Worm (Caenorhabditis elegans) whole organism, midembryonic: Measurements from ENCODE around the gene popl-7.

ENCODE experiments used
- T22C8.4 ChIP-seq: fragments of 200-800 bp; sonication (Bioruptor generic); IDR thresholded peaks from 2 replicates; pipeline ENCODE4 v1.3.6; 2022; ENCODE audit warnings: missing genetic modification characterization, missing compliant biosample characterization
- cog-1 ChIP-seq: sonication (generic microtip); optimal IDR thresholded peaks from 2 replicates; lab custom pipeline; 2016; ENCODE audit warnings: missing genetic modification characterization, missing compliant biosample characterization
- flt-1 ChIP-seq: fragments of 200-800 bp; sonication (Bioruptor generic); IDR thresholded peaks from 2 replicates; pipeline ENCODE4 v1.3.6; 2022; ENCODE audit warnings: missing genetic modification characterization, missing compliant biosample characterization
- klf-2 ChIP-seq: fragments of 200-800 bp; sonication (Bioruptor generic); conservative IDR thresholded peaks from 2 replicates; pipeline ENCODE4 v1.3.6; 2022; ENCODE audit warnings: missing genetic modification reagents, missing genetic modification characterization, missing compliant biosample characterization
- med-1 ChIP-seq: sonication (generic microtip); optimal IDR thresholded peaks from 2 replicates; lab custom pipeline; 2017; ENCODE audit warnings: missing genetic modification characterization, mild to moderate bottlenecking, missing compliant biosample characterization, antibody characterized with exemption, missing genetic modification reagents; ENCODE audit not compliant: insufficient read depth
- ref-1 ChIP-seq: fragments of 200-800 bp; sonication (Bioruptor generic); conservative IDR thresholded peaks from 2 replicates; pipeline ENCODE4 v1.3.6; 2022; ENCODE audit warnings: missing genetic modification reagents, missing genetic modification characterization, missing compliant biosample characterization
- tab-1 ChIP-seq: fragments of 200-800 bp; sonication (Bioruptor generic); IDR thresholded peaks from 2 replicates; pipeline ENCODE4 v1.3.6; 2022; ENCODE audit warnings: missing genetic modification characterization, missing compliant biosample characterization
- ztf-23 ChIP-seq: fragments of 200-800 bp; sonication (Bioruptor generic); IDR thresholded peaks from 2 replicates; pipeline ENCODE4 v1.3.6; 2022; ENCODE audit warnings: missing genetic modification reagents, missing genetic modification characterization, missing compliant biosample characterization
- ztf-29 ChIP-seq: fragments of 200-800 bp; sonication (Bioruptor generic); IDR thresholded peaks from 2 replicates; pipeline ENCODE4 v1.3.6; 2022; ENCODE audit warnings: missing genetic modification reagents, missing genetic modification characterization, missing compliant biosample characterization

popl-7 gene

DNA sequence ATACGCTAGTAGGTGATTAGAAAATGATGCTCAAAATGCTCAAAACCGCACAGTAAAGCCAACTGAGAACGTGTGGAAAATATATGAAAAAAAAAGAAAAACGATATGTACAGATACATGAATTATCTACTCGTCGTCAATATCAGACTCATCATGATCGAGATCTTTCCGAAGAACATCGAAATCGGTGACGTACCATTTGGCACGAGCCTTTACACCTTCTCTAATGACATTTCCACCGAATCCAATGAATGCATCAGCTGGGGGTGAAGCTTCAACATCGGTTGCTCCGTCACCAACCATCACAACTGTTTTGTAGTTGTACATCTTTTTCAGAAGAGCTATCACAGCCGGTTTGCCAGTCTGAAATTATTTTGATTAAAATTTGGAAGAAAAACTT is 18.7 kb downstream of the popl-7 start:
- TF ChIP-seq T22C8.4 (GFP tag; lab: Robert Waterston, UW) (no peak), ztf-23 (no peak)

DNA sequence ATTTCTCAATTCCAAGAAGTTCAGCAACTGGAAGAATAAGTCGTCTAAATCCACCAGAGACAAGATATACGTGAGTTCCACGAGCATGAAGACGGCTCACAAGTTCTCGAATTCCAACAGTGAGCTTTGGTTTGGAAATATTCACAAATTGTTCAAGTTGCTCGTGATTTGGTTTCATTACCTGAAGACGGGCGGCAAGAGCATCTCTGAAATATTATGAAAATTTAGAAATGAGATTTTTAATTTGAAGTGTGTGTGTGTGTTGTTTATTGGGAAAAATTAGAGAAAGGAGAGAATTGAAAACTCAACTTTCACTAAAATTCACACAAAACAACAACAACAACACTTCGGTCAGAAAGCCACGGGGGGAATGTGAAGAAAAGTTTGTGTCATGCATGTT is 20.3 kb downstream of the popl-7 start:
- TF ChIP-seq cog-1 (no peak), med-1 (no peak), ztf-29 (GFP tag; lab: Robert Waterston, UW) (no peak), klf-2 (GFP tag; lab: Robert Waterston, UW) (no peak), ref-1 (GFP tag; lab: Robert Waterston, UW) (no peak), tab-1 (GFP tag; lab: Robert Waterston, UW) (no peak), flt-1 (GFP tag; lab: Robert Waterston, UW) (no peak), T22C8.4 (GFP tag; lab: Robert Waterston, UW) (no peak), ztf-23 (no peak)

DNA sequence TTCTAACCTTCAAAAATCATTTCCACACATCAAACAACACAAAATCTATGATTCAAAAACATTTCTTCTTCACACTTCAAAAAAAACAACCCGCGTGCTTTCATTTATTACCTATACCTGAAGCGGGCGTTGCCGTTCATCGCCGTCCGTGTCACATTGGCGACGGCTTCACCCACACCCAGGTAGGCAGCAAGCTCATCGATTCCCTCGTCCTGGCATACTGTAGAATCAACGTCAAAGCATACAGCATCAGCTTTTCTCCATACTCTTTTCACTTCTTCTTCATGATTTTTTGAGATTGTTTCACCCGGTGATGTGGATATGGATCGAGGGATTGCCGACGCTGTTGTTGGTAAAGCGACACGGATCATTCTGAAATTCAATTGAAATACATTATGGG is 21.7 kb downstream of the popl-7 start:
- TF ChIP-seq med-1 = no peak
- TF ChIP-seq cog-1 = no peak

DNA sequence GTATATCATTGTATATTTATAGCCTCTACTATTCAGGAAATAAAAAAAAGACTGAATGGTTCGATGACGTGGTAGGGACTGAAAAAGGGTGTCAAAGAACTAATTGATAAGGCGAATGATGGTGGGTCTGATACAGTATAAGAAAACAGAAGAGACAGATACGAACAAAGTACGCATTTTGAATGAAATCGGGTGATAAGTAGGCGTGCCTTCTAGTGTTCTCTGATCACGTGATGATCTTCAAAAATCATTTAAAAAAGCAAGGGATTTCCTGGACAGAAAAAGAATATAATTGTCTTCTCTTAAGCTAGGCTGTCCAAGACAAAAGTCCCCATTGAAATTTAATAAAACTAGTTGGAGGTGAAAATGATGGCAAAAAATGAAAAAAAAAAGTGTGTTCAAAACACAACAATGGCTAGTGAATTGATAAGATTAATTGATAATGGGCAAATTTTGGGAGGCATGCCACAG is 22.8 kb downstream of the popl-7 start:
- TF ChIP-seq T22C8.4 (GFP tag; lab: Robert Waterston, UW) (no peak), flt-1 (GFP tag; lab: Robert Waterston, UW) (no peak), tab-1 (GFP tag; lab: Robert Waterston, UW) (no peak), ref-1 (GFP tag; lab: Robert Waterston, UW) (no peak), cog-1 (no peak), ztf-29 (GFP tag; lab: Robert Waterston, UW) (no peak), ztf-23 (no peak), klf-2 (GFP tag; lab: Robert Waterston, UW) (no peak), med-1 (no peak)

DNA sequence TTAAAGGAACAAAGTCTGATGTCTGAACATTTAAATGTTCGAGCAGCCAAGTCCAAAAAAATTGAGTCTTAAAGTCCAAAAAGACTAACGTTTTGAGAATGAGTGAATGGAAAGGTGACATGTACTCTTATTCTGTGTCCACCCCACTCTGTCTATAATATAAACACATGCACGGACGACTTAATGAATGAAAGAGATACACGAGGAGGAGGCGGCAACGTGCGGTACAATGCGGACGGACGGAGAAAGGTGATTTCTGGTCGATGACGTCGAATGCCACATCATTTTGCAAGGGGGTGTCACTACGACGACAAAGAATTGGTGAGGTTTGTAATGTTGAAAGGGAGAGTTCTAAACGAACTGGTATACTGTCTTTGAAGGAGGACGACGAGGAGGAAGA is 24.2 kb downstream of the popl-7 start:
- no peak for TF ChIP-seq tab-1 (GFP tag; lab: Robert Waterston, UW)
- no peak for TF ChIP-seq med-1
- TF ChIP-seq T22C8.4 (GFP tag; lab: Robert Waterston, UW) = no peak
- no peak for TF ChIP-seq ztf-29 (GFP tag; lab: Robert Waterston, UW)
- TF ChIP-seq ztf-23 = no peak
- TF ChIP-seq ref-1 (GFP tag; lab: Robert Waterston, UW) = no peak
- no peak for TF ChIP-seq cog-1
- no peak for TF ChIP-seq klf-2 (GFP tag; lab: Robert Waterston, UW)
- TF ChIP-seq flt-1 (GFP tag; lab: Robert Waterston, UW) = no peak

DNA sequence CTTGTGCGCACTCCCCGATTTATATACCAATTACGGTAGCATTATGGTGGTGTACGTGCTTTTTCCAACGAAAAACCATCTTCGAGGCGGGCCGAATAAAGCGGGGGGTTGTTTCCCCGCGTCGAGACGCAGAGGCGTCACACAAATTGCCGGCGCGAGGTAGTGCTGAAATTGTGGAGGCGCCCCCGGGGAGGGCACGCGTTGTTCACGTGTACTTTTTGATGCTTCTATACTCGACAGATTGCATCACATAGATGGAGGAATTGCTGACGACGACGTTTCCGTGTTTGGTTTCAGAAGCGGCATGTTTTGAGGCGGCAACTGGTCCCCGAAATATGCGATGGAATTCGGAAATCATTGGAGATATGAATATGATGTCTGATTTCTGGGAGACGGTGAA is 24.8 kb downstream of the popl-7 start:
- TF ChIP-seq ref-1 (GFP tag; lab: Robert Waterston, UW) (no peak), ztf-23 (0 out of 2 replicates have a peak, but pooled peaks have one; percentile 49), ztf-29 (GFP tag; lab: Robert Waterston, UW) (no peak), med-1 (no peak), T22C8.4 (GFP tag; lab: Robert Waterston, UW) (no peak), flt-1 (GFP tag; lab: Robert Waterston, UW) (no peak), klf-2 (GFP tag; lab: Robert Waterston, UW) (no peak), tab-1 (GFP tag; lab: Robert Waterston, UW) (no peak)

DNA sequence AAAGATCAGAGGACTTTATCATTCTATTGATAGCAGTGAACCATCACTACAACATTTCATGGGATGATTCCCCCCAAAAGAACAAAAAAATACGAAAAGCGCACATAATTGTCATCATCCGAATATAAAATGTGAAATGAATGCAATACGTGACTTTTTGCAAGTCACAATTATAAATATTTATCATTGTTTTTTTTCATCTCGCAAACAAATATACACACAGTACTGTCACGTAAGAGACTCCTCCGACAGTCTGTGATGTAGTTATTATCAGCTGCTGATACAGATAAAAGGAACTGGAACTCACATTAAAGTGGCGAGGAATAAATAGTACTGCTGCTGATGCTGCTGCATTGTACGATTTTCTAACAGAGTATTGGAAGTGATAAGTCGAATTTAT is 25.9 kb downstream of the popl-7 start:
- TF ChIP-seq ztf-29 (GFP tag; lab: Robert Waterston, UW) = no peak
- no peak for TF ChIP-seq cog-1
- no peak for TF ChIP-seq tab-1 (GFP tag; lab: Robert Waterston, UW)
- no peak for TF ChIP-seq klf-2 (GFP tag; lab: Robert Waterston, UW)
- TF ChIP-seq T22C8.4 (GFP tag; lab: Robert Waterston, UW) = no peak
- TF ChIP-seq med-1 = no peak
- TF ChIP-seq ref-1 (GFP tag; lab: Robert Waterston, UW) = no peak
- no peak for TF ChIP-seq flt-1 (GFP tag; lab: Robert Waterston, UW)
- no peak for TF ChIP-seq ztf-23

DNA sequence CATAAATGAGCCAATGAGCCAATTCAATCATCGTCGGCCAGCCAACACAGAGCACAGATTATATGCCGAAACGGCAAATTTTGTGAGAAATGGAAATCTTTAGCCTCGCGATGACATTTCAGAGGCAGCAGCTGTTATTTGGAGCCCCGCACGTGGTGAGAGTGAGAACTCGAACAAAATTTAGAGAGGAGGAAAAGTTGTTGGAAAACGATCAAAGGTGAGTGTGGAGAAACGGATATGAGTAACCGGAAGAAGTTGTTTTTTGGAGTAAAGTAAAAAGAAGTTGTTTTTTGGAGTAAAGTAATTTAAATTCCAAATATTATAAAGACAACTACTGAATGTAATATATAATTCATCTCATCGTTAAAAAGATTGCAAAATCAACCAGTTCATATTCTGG is 28.2 kb downstream of the popl-7 start, which contains the start of gene Y62E10A.13:
Y62E10A.13 (minus strand) TSS at position 326 of the 400 bp plus-strand sequence.
- no peak for TF ChIP-seq ztf-23
- TF ChIP-seq med-1 = no peak
- no peak for TF ChIP-seq cog-1
- TF ChIP-seq klf-2 (GFP tag; lab: Robert Waterston, UW) = no peak
- no peak for TF ChIP-seq tab-1 (GFP tag; lab: Robert Waterston, UW)
- TF ChIP-seq ref-1 (GFP tag; lab: Robert Waterston, UW) = no peak
- no peak for TF ChIP-seq T22C8.4 (GFP tag; lab: Robert Waterston, UW)
- no peak for TF ChIP-seq ztf-29 (GFP tag; lab: Robert Waterston, UW)
- no peak for TF ChIP-seq flt-1 (GFP tag; lab: Robert Waterston, UW)

DNA sequence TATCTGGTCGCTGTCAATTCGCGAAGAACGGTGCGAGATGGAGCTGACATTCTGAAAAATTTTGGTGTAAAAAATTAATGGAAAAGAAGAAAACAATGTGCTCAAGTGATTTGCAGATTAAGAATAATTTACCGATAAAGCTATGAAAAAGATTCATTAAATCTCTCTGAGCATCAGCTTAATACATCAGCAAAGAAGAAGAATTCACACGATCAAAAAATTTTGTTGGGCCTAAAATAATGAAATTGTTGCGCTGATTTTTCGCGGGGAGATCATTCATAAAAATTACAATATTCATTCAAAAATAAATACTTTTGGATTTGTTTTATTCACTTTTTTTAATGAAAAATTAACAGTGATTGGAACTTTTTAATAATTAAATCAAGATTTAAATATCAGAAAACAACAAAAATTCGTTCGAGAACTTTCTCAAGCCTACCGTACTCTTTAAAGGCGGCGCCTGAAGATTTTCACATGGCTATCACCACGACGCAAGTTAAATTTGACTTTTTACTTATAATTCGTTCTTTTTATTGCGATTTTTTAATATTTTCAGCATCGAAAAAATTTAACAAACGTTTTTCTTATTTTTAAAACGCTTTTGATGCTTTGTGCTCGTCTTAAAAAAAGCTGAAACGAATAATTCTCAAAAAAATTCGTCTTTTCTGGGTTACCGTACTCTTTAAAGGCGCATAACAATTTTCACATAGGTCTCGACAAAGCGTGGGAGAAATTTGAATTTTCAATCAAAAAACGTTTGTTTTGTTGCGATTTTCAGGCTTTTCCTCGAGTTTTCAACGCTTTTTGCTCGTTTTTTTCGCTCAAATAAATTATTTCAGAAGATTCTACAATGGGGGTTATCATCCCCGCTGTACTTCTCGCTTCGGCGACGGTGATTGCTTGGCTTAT is 30.2 kb downstream of the popl-7 start, which contains the start of the genes memi-2 and cyp-31A5:
memi-2 (minus strand) TSS at position 51 of the 909 bp plus-strand sequence.
cyp-31A5 (plus strand) TSS at position 834 of the 909 bp plus-strand sequence.
- TF ChIP-seq klf-2 (GFP tag; lab: Robert Waterston, UW) = no peak
- no peak for TF ChIP-seq ztf-23
- TF ChIP-seq tab-1 (GFP tag; lab: Robert Waterston, UW) = no peak

DNA sequence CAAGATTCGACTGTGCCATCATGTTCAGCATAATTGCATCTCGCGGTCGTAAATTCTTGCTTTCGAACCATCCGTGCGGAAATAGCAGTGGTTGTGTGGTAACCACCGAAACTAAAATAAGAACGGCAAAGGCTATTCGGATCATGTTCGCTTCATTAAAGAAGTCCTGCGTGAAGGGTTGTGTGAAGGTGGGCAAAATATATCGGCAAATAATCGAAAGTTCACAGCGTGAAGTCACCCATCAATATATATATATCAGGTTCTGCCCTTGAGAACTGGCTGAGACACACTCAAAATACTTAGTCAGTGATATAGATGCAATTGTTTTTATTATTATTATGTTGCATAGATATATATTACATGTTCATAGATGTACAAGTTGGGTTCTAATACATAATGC is 37.5 kb downstream of the popl-7 start, which contains the start of gene Y62E10A.19:
Y62E10A.19 (minus strand) TSS at position 289 of the 400 bp plus-strand sequence.
- TF ChIP-seq ref-1 (GFP tag; lab: Robert Waterston, UW) (no peak), T22C8.4 (GFP tag; lab: Robert Waterston, UW) (no peak), med-1 (no peak)
